Fruit fly (Drosophila melanogaster): Measurements from ENCODE around the gene mkg-p.

DNA sequence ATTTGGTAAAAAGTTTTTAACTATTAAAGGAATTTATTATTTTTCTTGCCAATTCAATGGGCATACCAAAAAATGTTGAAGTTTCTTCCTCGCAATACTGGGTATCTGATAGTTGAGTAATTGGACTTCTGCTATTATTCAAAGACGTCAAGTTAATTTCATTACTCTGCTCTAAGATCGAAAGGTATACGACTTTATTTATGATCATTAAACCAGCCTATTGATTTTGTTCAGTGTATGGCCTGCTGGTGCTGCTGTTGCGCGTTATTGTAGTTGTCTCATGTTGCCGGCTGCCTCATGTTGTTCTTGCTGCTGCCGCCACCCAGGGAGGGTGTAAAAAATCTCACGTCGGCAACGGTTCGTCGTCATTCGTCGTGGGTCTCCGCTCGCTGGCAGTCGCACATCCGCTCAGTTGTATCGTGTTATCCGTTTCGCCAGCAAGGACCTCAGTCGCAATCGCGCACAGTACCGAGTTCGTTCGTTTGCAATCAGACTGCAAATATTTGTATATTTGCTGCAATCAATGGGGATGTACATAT lies 9.4 kb downstream of the mkg-p start, which contains the start of gene CG7120:
- TF ChIP-seq CG8478 (optimal IDR thresholded peaks at IDR 0.05): no peak
- no peak for TF ChIP-seq CTCF (optimal IDR thresholded peaks at IDR 0.05)
